Fruit fly (Drosophila melanogaster): ENCODE data around the gene Csas.

DNA sequence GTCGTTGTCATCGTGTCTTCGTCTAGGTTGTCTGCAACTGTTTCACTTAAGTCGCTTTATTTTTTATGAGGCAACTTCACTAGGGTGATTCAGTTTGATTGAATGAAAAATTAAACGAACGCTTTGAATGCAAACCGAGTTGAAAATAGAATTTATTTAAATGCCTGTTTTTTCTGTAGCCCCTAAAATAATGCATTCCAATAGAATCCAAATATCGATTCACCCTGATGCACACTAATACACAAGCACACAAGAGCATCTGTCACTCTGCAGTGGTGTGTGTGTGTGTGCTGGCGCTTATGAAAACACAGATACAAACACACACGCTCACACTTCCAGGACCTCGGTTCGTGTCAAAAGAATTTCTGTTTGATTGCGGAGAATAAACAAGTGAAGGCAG lies 27.0 kb downstream of the Csas start:
- TF ChIP-seq CG14655 (GFP tag; optimal IDR thresholded peaks at IDR 0.05) (peak; percentile 40), fd96Ca (GFP tag; IDR thresholded peaks at IDR 0.05) (no peak), CG13204 (GFP tag; optimal IDR thresholded peaks at IDR 0.05) (no peak), rn (GFP tag; IDR thresholded peaks at IDR 0.05) (no peak), D1 (tag; optimal IDR thresholded peaks at IDR 0.05) (no peak), Pif1B (GFP tag; optimal IDR thresholded peaks at IDR 0.05) (peak; percentile 26), EcR (GFP tag; optimal IDR thresholded peaks at IDR 0.05) (no peak), CG8159 (tag; optimal IDR thresholded peaks at IDR 0.05) (peak; percentile 51), Pif1A (GFP tag; optimal IDR thresholded peaks at IDR 0.05) (no peak)

All from whole organism, pupa.